Worm (Caenorhabditis elegans) whole organism, L1 larva: ENCODE data around the gene ndub-6.

Experiments
- aly-2 ChIP-seq: fragments of 150-350 bp; optimal IDR thresholded peaks from 2 replicates; lab custom pipeline; 2014; ENCODE audit warnings: missing biosample characterization, missing genetic modification characterization
- ceh-63 ChIP-seq: fragments of 200-800 bp; sonication (Bioruptor generic); optimal IDR thresholded peaks from 2 replicates; lab custom pipeline; 2018; ENCODE audit warnings: mild to moderate bottlenecking, missing genetic modification characterization, missing compliant biosample characterization
- ceh-8 ChIP-seq: fragments of 200-800 bp; sonication (Bioruptor generic); optimal IDR thresholded peaks from 2 replicates; lab custom pipeline; 2018; ENCODE audit warnings: mild to moderate bottlenecking, missing genetic modification characterization, moderate library complexity, missing compliant biosample characterization
- ceh-82 ChIP-seq, 3 experiments: fragments of 150-350 bp in 1 of 3; sonication (generic microtip) in 2 of 3; optimal IDR thresholded peaks; 2 replicates each; lab custom pipeline; 2014 to 2017; ENCODE audit warnings: missing biosample characterization in 3 of 3, missing genetic modification characterization in 3 of 3
- ceh-90 ChIP-seq: sonication (generic microtip); optimal IDR thresholded peaks from 2 replicates; lab custom pipeline; 2016; ENCODE audit warnings: missing genetic modification characterization, missing compliant biosample characterization
- dsc-1 ChIP-seq: sonication (generic microtip); optimal IDR thresholded peaks from 2 replicates; lab custom pipeline; 2016; ENCODE audit warnings: mild to moderate bottlenecking, missing genetic modification characterization, missing compliant biosample characterization
- efl-1 ChIP-seq, 4 experiments: fragments of 150-350 bp; optimal IDR thresholded peaks in 3 of 4; peaks in 1 of 4; 1 replicate in 1 of 4; 2 replicates in 3 of 4; lab custom pipeline; 2014; ENCODE audit warnings: missing biosample characterization in 2 of 4, missing genetic modification characterization in 2 of 4, missing genetic modification reagents in 2 of 4
- elt-2 ChIP-seq: sonication (generic microtip); optimal IDR thresholded peaks from 2 replicates; lab custom pipeline; 2016; ENCODE audit warnings: missing genetic modification characterization, mild to moderate bottlenecking, inconsistent platforms, missing compliant biosample characterization, missing genetic modification reagents
- hlh-17 ChIP-seq: fragments of 200-800 bp; sonication (Bioruptor generic); optimal IDR thresholded peaks from 2 replicates; lab custom pipeline; 2018; ENCODE audit warnings: missing genetic modification characterization, mild to moderate bottlenecking, missing compliant biosample characterization, moderate library complexity, borderline replicate concordance
- irx-1 ChIP-seq: sonication (generic microtip); optimal IDR thresholded peaks from 2 replicates; lab custom pipeline; 2016; ENCODE audit warnings: missing genetic modification characterization, missing compliant biosample characterization
- jun-1 ChIP-seq: fragments of 150-350 bp; optimal IDR thresholded peaks from 2 replicates; lab custom pipeline; 2014; ENCODE audit warnings: missing biosample characterization, missing genetic modification reagents, missing genetic modification characterization
- lin-14 ChIP-seq: fragments of 200-800 bp; sonication (Bioruptor generic); optimal IDR thresholded peaks from 2 replicates; lab custom pipeline; 2018; ENCODE audit warnings: mild to moderate bottlenecking, missing genetic modification characterization, moderate library complexity, missing compliant biosample characterization
- lin-35 ChIP-seq, 2 experiments: fragments of 150-350 bp; optimal IDR thresholded peaks; 2 replicates each; lab custom pipeline; 2014; ENCODE audit warnings: missing biosample characterization in 2 of 2, missing genetic modification characterization in 2 of 2, missing genetic modification reagents in 2 of 2
- lin-39 ChIP-seq: fragments of 150-350 bp; optimal IDR thresholded peaks from 2 replicates; lab custom pipeline; 2014; ENCODE audit warnings: missing biosample characterization, missing genetic modification reagents, missing genetic modification characterization
- lsy-2 ChIP-seq, 2 experiments: fragments of 150-350 bp; optimal IDR thresholded peaks; 2 replicates each; lab custom pipeline; 2014; ENCODE audit warnings: missing biosample characterization in 2 of 2, missing genetic modification characterization in 2 of 2
- mab-9 ChIP-seq: fragments of 200-800 bp; sonication (Bioruptor generic); IDR thresholded peaks from 2 replicates; pipeline ENCODE4 v1.3.6; 2022; ENCODE audit warnings: missing genetic modification reagents, missing genetic modification characterization, missing compliant biosample characterization
- nhr-11 ChIP-seq: fragments of 150-350 bp; optimal IDR thresholded peaks from 2 replicates; lab custom pipeline; 2014; ENCODE audit warnings: missing biosample characterization, missing genetic modification characterization
- nhr-19 ChIP-seq: fragments of 200-800 bp; sonication (Bioruptor generic); conservative IDR thresholded peaks from 2 replicates; pipeline ENCODE4 v1.3.6; 2022; ENCODE audit warnings: missing genetic modification characterization, missing compliant biosample characterization
- nhr-20 ChIP-seq: sonication (generic microtip); optimal IDR thresholded peaks from 2 replicates; lab custom pipeline; 2016; ENCODE audit warnings: mild to moderate bottlenecking, missing genetic modification characterization, missing compliant biosample characterization
- nhr-237 ChIP-seq: fragments of 150-350 bp; optimal IDR thresholded peaks from 2 replicates; lab custom pipeline; 2014; ENCODE audit warnings: missing biosample characterization, missing genetic modification characterization
- nhr-71 ChIP-seq: sonication (generic microtip); optimal IDR thresholded peaks from 2 replicates; lab custom pipeline; 2016; ENCODE audit warnings: mild to moderate bottlenecking, missing genetic modification characterization, moderate library complexity, missing compliant biosample characterization
- nhr-76 ChIP-seq: sonication (generic microtip); optimal IDR thresholded peaks from 2 replicates; lab custom pipeline; 2017; ENCODE audit warnings: missing biosample characterization, missing genetic modification characterization
- nhr-77 ChIP-seq: fragments of 150-350 bp; optimal IDR thresholded peaks from 2 replicates; lab custom pipeline; 2014; ENCODE audit warnings: missing biosample characterization, missing genetic modification characterization
- nhr-84 ChIP-seq: sonication (generic microtip); optimal IDR thresholded peaks from 2 replicates; lab custom pipeline; 2017; ENCODE audit warnings: missing biosample characterization, missing genetic modification characterization
- pag-3 ChIP-seq: sonication (generic microtip); optimal IDR thresholded peaks from 2 replicates; lab custom pipeline; 2017; ENCODE audit warnings: missing genetic modification characterization, mild to moderate bottlenecking, missing compliant biosample characterization, antibody characterized with exemption, borderline replicate concordance; ENCODE audit not compliant: insufficient read depth
- pax-3 ChIP-seq: fragments of 200-800 bp; sonication (Bioruptor generic); optimal IDR thresholded peaks from 2 replicates; lab custom pipeline; 2018; ENCODE audit warnings: mild to moderate bottlenecking, missing genetic modification characterization, moderate library complexity, missing compliant biosample characterization
- pqm-1 ChIP-seq: sonication (generic microtip); optimal IDR thresholded peaks from 3 replicates; lab custom pipeline; 2017; ENCODE audit warnings: missing biosample characterization, missing genetic modification characterization
- rnt-1 ChIP-seq: sonication (generic microtip); optimal IDR thresholded peaks from 2 replicates; lab custom pipeline; 2016; ENCODE audit warnings: mild to moderate bottlenecking, missing genetic modification characterization, moderate library complexity, missing compliant biosample characterization
- skn-1 ChIP-seq: fragments of 150-350 bp; optimal IDR thresholded peaks from 2 replicates; lab custom pipeline; 2014; ENCODE audit warnings: missing biosample characterization, missing genetic modification characterization
- snpc-4 ChIP-seq: fragments of 150-350 bp; optimal IDR thresholded peaks from 2 replicates; lab custom pipeline; 2014; ENCODE audit warnings: missing biosample characterization, missing genetic modification characterization
- snu-23 ChIP-seq: sonication (generic microtip); optimal IDR thresholded peaks from 2 replicates; lab custom pipeline; 2016; ENCODE audit warnings: missing genetic modification characterization, missing compliant biosample characterization
- unc-130 ChIP-seq: fragments of 150-350 bp; optimal IDR thresholded peaks from 2 replicates; lab custom pipeline; 2017; ENCODE audit warnings: missing biosample characterization, missing genetic modification characterization, inconsistent platforms
- unc-62 ChIP-seq: fragments of 150-350 bp; optimal IDR thresholded peaks from 2 replicates; lab custom pipeline; 2014; ENCODE audit warnings: missing biosample characterization, missing genetic modification reagents, missing genetic modification characterization
- vab-15 ChIP-seq: sonication (generic microtip); optimal IDR thresholded peaks from 2 replicates; lab custom pipeline; 2017; ENCODE audit warnings: missing genotype, mild to moderate bottlenecking, missing genetic modification characterization, missing compliant biosample characterization
- ztf-4 ChIP-seq: fragments of 150-350 bp; optimal IDR thresholded peaks from 2 replicates; lab custom pipeline; 2014; ENCODE audit warnings: missing biosample characterization, missing genetic modification characterization

ndub-6 gene

ce11 chrIV:11643829-11644228 is 8.4 kb upstream of the ndub-6 start, which contains the start of gene prx-2:
Gene prx-2 (plus strand): TSS chrIV:11644129.
- TF ChIP-seq skn-1 (tag; lab: Kevin White, UChicago) (no peak), aly-2 (tag; lab: Kevin White, UChicago) (no peak), nhr-84 (tag; lab: Kevin White, UChicago) (no peak), ceh-8 (GFP tag; lab: Kevin White, UChicago) (no peak), snpc-4 (tag; lab: Kevin White, UChicago) (no peak), ceh-82 (tag; optimal IDR thresholded peaks at IDR 0.05; lab: Kevin White, UChicago) (no peak), pag-3 (tag; lab: Kevin White, UChicago) (no peak), mab-9 (no peak), lin-39 (tag; lab: Kevin White, UChicago) (no peak), efl-1 (optimal IDR thresholded peaks at IDR 0.05; lab: Kevin White, UChicago) (no peak), efl-1 (GFP tag; optimal IDR thresholded peaks at IDR 0.05 in 1 of 2; lab: Kevin White, UChicago) (no peak), dsc-1 (tag; lab: Kevin White, UChicago) (no peak), irx-1 (no peak), pax-3 (no peak)

ce11 chrIV:11644705-11645104 is 7.5 kb upstream of the ndub-6 start:
- TF ChIP-seq nhr-76 (tag; lab: Kevin White, UChicago): no peak
- no peak for TF ChIP-seq aly-2 (tag; lab: Kevin White, UChicago)
- TF ChIP-seq pqm-1: no peak
- TF ChIP-seq nhr-237 (tag; lab: Kevin White, UChicago): no peak
- peak; percentile 29 for TF ChIP-seq hlh-17 (GFP tag; lab: Kevin White, UChicago)
- TF ChIP-seq nhr-11: no peak
- TF ChIP-seq pag-3 (tag; lab: Kevin White, UChicago): no peak
- no peak for TF ChIP-seq nhr-77
- TF ChIP-seq, all 84 proteins: peak for 1

- TF ChIP-seq unc-130 (tag; lab: Kevin White, UChicago) (peak; percentile 21), ceh-90 (no peak), lsy-2 (tag; optimal IDR thresholded peaks at IDR 0.05; lab: Kevin White, UChicago) (peak in 1 of 2 experiments; percentile 25), unc-62 (GFP tag; lab: Kevin White, UChicago) (no peak), ztf-4 (peak; percentile 10), nhr-71 (peak; percentile 34), vab-15 (tag; lab: Kevin White, UChicago) (no peak), lin-14 (GFP tag; lab: Kevin White, UChicago) (peak; percentile 67), elt-2 (tag; lab: Kevin White, UChicago) (peak; percentile 8), nhr-20 (tag; lab: Kevin White, UChicago) (peak; percentile 23), jun-1 (no peak), snu-23 (GFP tag; lab: Kevin White, UChicago) (peak; percentile 27)
These were observed 6.8 kb upstream of the ndub-6 start for ce11 chrIV:11645354-11645753.

ce11 chrIV:11646908-11647307 is 5.3 kb upstream of the ndub-6 start:
- TF ChIP-seq nhr-20 (tag; lab: Kevin White, UChicago): peak; percentile 1
- TF ChIP-seq snu-23 (GFP tag; lab: Kevin White, UChicago): peak; percentile 21
- peak; percentile 34 for TF ChIP-seq nhr-19 (GFP tag; lab: Robert Waterston, UW)
- no peak for TF ChIP-seq irx-1
- no peak for TF ChIP-seq ceh-8 (GFP tag; lab: Kevin White, UChicago)
- TF ChIP-seq lsy-2 (tag; optimal IDR thresholded peaks at IDR 0.05; lab: Kevin White, UChicago): peak in 1 of 2 experiments; percentile 35
- TF ChIP-seq lin-14 (GFP tag; lab: Kevin White, UChicago): peak; percentile 40
- peak; percentile 52 for TF ChIP-seq rnt-1 (tag; lab: Kevin White, UChicago)
- no peak for TF ChIP-seq lin-35 (GFP tag; optimal IDR thresholded peaks at IDR 0.05; lab: Kevin White, UChicago)
- TF ChIP-seq ceh-63 (GFP tag; lab: Kevin White, UChicago): no peak
- TF ChIP-seq nhr-71: peak; percentile 64
- peak; percentile 1 for TF ChIP-seq unc-130 (tag; lab: Kevin White, UChicago)
- TF ChIP-seq, all 84 proteins: peak for 8
